Fruit fly (Drosophila melanogaster) whole organism, embryonic: ENCODE measurements around the gene CG8135.

ENCODE experiments used
- Bdp1 ChIP-seq: fragments of 200-800 bp; sonication (Bioruptor generic); optimal IDR thresholded peaks from 3 replicates; lab custom pipeline; 2016; ENCODE audit warnings: missing biosample characterization, missing genetic modification characterization
- CG10431 ChIP-seq: fragments of 200-800 bp; sonication (Bioruptor generic); optimal IDR thresholded peaks from 3 replicates; lab custom pipeline; 2018; ENCODE audit warnings: missing biosample characterization, mild to moderate bottlenecking, missing genetic modification characterization
- CG11723 ChIP-seq: fragments of 200-800 bp; sonication (Bioruptor generic); optimal IDR thresholded peaks from 2 replicates; lab custom pipeline; 2017; ENCODE audit warnings: missing biosample characterization, mild to moderate bottlenecking, missing genetic modification characterization
- CG15073 ChIP-seq: fragments of 200-800 bp; sonication (Bioruptor generic); optimal IDR thresholded peaks from 2 replicates; lab custom pipeline; 2016; ENCODE audit warnings: missing biosample characterization, missing genetic modification characterization
- CG1602 ChIP-seq: fragments of 200-800 bp; sonication (Bioruptor generic); optimal IDR thresholded peaks from 3 replicates; lab custom pipeline; 2016; ENCODE audit warnings: missing biosample characterization, missing genetic modification characterization
- CG17186 ChIP-seq: fragments of 200-800 bp; sonication (Bioruptor generic); optimal IDR thresholded peaks from 3 replicates; lab custom pipeline; 2017; ENCODE audit warnings: missing biosample characterization, missing genetic modification reagents, missing genetic modification characterization
- CG18764 ChIP-seq: fragments of 200-800 bp; sonication (Bioruptor generic); optimal IDR thresholded peaks from 3 replicates; lab custom pipeline; 2016; ENCODE audit warnings: missing biosample characterization, missing genetic modification characterization
- CG30403 ChIP-seq: fragments of 200-800 bp; sonication (Bioruptor generic); optimal IDR thresholded peaks from 3 replicates; lab custom pipeline; 2016; ENCODE audit warnings: missing biosample characterization, missing genetic modification characterization
- CG33557 ChIP-seq: fragments of 200-800 bp; sonication (Bioruptor generic); optimal IDR thresholded peaks from 2 replicates; lab custom pipeline; 2019; ENCODE audit warnings: missing biosample characterization, mild to moderate bottlenecking, missing genetic modification characterization, moderate library complexity
- CG34376 ChIP-seq: fragments of 200-800 bp; sonication (Bioruptor generic); optimal IDR thresholded peaks from 2 replicates; lab custom pipeline; 2018; ENCODE audit warnings: missing biosample characterization, mild to moderate bottlenecking, missing genetic modification characterization
- CG3847 ChIP-seq: fragments of 200-800 bp; sonication (Bioruptor generic); IDR thresholded peaks from 2 replicates; pipeline ENCODE4 v1.3.6; 2022; ENCODE audit warnings: missing biosample characterization, missing genetic modification characterization
- CG5245 ChIP-seq: fragments of 200-800 bp; sonication (Bioruptor generic); optimal IDR thresholded peaks from 3 replicates; lab custom pipeline; 2016; ENCODE audit warnings: missing biosample characterization, missing genetic modification characterization
- CG6654 ChIP-seq: fragments of 200-800 bp; sonication (Bioruptor generic); optimal IDR thresholded peaks from 2 replicates; lab custom pipeline; 2017; ENCODE audit warnings: missing biosample characterization, mild to moderate bottlenecking, missing genetic modification characterization
- CG6854 ChIP-seq: fragments of 200-800 bp; sonication (Bioruptor generic); optimal IDR thresholded peaks from 3 replicates; lab custom pipeline; 2017; ENCODE audit warnings: missing biosample characterization, mild to moderate bottlenecking, missing genetic modification characterization
- CG7745 ChIP-seq: fragments of 200-800 bp; sonication (Bioruptor generic); optimal IDR thresholded peaks from 2 replicates; lab custom pipeline; 2018; ENCODE audit warnings: missing biosample characterization, mild to moderate bottlenecking, missing genetic modification characterization, moderate library complexity
- CG7963 ChIP-seq: fragments of 200-800 bp; sonication (Bioruptor generic); IDR thresholded peaks from 3 replicates; pipeline ENCODE4 v1.3.6; 2022; ENCODE audit warnings: missing biosample characterization, missing genetic modification characterization; ENCODE audit not compliant: partially characterized antibody
- CG9437 ChIP-seq: fragments of 200-800 bp; sonication (Bioruptor generic); optimal IDR thresholded peaks from 2 replicates; lab custom pipeline; 2018; ENCODE audit warnings: missing biosample characterization, mild to moderate bottlenecking, missing genetic modification characterization
- CHES-1-like ChIP-seq: fragments of 200-800 bp; sonication (Bioruptor generic); optimal IDR thresholded peaks from 2 replicates; lab custom pipeline; 2016; ENCODE audit warnings: missing biosample characterization, missing genetic modification characterization
- CTCF ChIP-seq: fragments of 200-800 bp; sonication (Bioruptor generic); optimal IDR thresholded peaks from 2 replicates; lab custom pipeline; 2017; ENCODE audit warnings: missing biosample characterization, mild to moderate bottlenecking, missing genetic modification characterization, moderate library complexity
- Camta ChIP-seq: fragments of 200-800 bp; sonication (Bioruptor generic); optimal IDR thresholded peaks from 2 replicates; lab custom pipeline; 2016; ENCODE audit warnings: missing biosample characterization, missing genetic modification characterization
- CkIIα-i1 ChIP-seq: fragments of 200-800 bp; sonication (Bioruptor generic); IDR thresholded peaks from 2 replicates; pipeline ENCODE4 v1.3.6; 2022; ENCODE audit warnings: missing biosample characterization, missing genetic modification characterization
- CoRest ChIP-seq: fragments of 200-800 bp; sonication (Bioruptor generic); optimal IDR thresholded peaks from 3 replicates; lab custom pipeline; 2018; ENCODE audit warnings: missing biosample characterization, mild to moderate bottlenecking, missing genetic modification characterization, moderate library complexity
- E2f1 ChIP-seq: fragments of 200-800 bp; sonication (Bioruptor generic); IDR thresholded peaks from 2 replicates; pipeline ENCODE4 v1.3.6; 2022; ENCODE audit warnings: missing biosample characterization, missing genetic modification characterization
- HLH4C ChIP-seq: fragments of 200-800 bp; sonication (Bioruptor generic); IDR thresholded peaks from 3 replicates; pipeline ENCODE4 v1.3.6; 2022; ENCODE audit warnings: missing biosample characterization, missing genetic modification characterization; ENCODE audit not compliant: partially characterized antibody
- HmgZ ChIP-seq: fragments of 200-800 bp; sonication (Bioruptor generic); optimal IDR thresholded peaks from 2 replicates; lab custom pipeline; 2018; ENCODE audit warnings: missing biosample characterization, mild to moderate bottlenecking, missing genetic modification characterization
- Hr51 ChIP-seq, 2 experiments: fragments of 200-800 bp; sonication (Bioruptor generic); optimal IDR thresholded peaks; 2 replicates in 1 of 2; 3 replicates in 1 of 2; lab custom pipeline; 2016 to 2018; ENCODE audit warnings: missing biosample characterization in 2 of 2, missing genetic modification characterization in 2 of 2, mild to moderate bottlenecking in 1 of 2, moderate library complexity in 1 of 2
- Mes4 ChIP-seq: fragments of 200-800 bp; sonication (Bioruptor generic); optimal IDR thresholded peaks from 2 replicates; lab custom pipeline; 2016; ENCODE audit warnings: missing biosample characterization, missing genetic modification characterization
- NK7.1 ChIP-seq: fragments of 200-800 bp; sonication (Bioruptor generic); optimal IDR thresholded peaks from 3 replicates; lab custom pipeline; 2016; ENCODE audit warnings: missing biosample characterization, missing genetic modification characterization
- Nf-YB ChIP-seq: fragments of 200-800 bp; sonication (Bioruptor generic); optimal IDR thresholded peaks from 3 replicates; lab custom pipeline; 2019; ENCODE audit warnings: missing biosample characterization, mild to moderate bottlenecking, missing genetic modification characterization, moderate library complexity
- Poxn ChIP-seq: fragments of 200-800 bp; sonication (Bioruptor generic); IDR thresholded peaks from 2 replicates; pipeline ENCODE4 v1.3.6; 2022; ENCODE audit warnings: missing biosample characterization, missing genetic modification characterization
- aop ChIP-seq: fragments of 200-800 bp; sonication (Bioruptor generic); IDR thresholded peaks from 2 replicates; pipeline ENCODE4 v1.3.6; 2022; ENCODE audit warnings: missing biosample characterization, missing genetic modification characterization
- ash1 ChIP-seq: fragments of 200-800 bp; sonication (Bioruptor generic); optimal IDR thresholded peaks from 2 replicates; lab custom pipeline; 2018; ENCODE audit warnings: missing biosample characterization, mild to moderate bottlenecking, missing genetic modification characterization
- btn ChIP-seq: fragments of 200-800 bp; sonication (Bioruptor generic); optimal IDR thresholded peaks from 2 replicates; lab custom pipeline; 2016; ENCODE audit warnings: missing biosample characterization, missing genetic modification characterization
- cwo ChIP-seq: fragments of 200-800 bp; sonication (Bioruptor generic); optimal IDR thresholded peaks from 3 replicates; lab custom pipeline; 2017; ENCODE audit warnings: missing biosample characterization, missing genetic modification characterization, mild to moderate bottlenecking, moderate library complexity, missing genetic modification reagents
- dimm ChIP-seq: fragments of 200-800 bp; sonication (Bioruptor generic); IDR thresholded peaks from 2 replicates; pipeline ENCODE4 v1.3.6; 2022; ENCODE audit warnings: missing biosample characterization, missing genetic modification characterization
- dm ChIP-seq: fragments of 200-800 bp; sonication (Bioruptor generic); optimal IDR thresholded peaks from 3 replicates; lab custom pipeline; 2016; ENCODE audit warnings: missing biosample characterization, missing genetic modification characterization
- fd102C ChIP-seq: fragments of 200-800 bp; sonication (Bioruptor generic); optimal IDR thresholded peaks from 2 replicates; lab custom pipeline; 2018; ENCODE audit warnings: missing biosample characterization, mild to moderate bottlenecking, missing genetic modification characterization, moderate library complexity
- gt ChIP-seq: fragments of 200-800 bp; sonication (Bioruptor generic); IDR thresholded peaks from 2 replicates; pipeline ENCODE4 v1.3.6; 2022; ENCODE audit warnings: missing biosample characterization, missing genetic modification characterization
- lab ChIP-seq: fragments of 200-800 bp; sonication (Bioruptor generic); optimal IDR thresholded peaks from 3 replicates; lab custom pipeline; 2017; ENCODE audit warnings: missing biosample characterization, missing genetic modification characterization, mild to moderate bottlenecking, moderate library complexity, missing genetic modification reagents
- nom ChIP-seq: fragments of 200-800 bp; sonication (Bioruptor generic); optimal IDR thresholded peaks from 2 replicates; lab custom pipeline; 2017; ENCODE audit warnings: missing biosample characterization, missing genetic modification characterization, mild to moderate bottlenecking, moderate library complexity, missing genetic modification reagents
- otp ChIP-seq: fragments of 200-800 bp; sonication (Bioruptor generic); IDR thresholded peaks from 3 replicates; pipeline ENCODE4, ENCODE4 v1.3.6; 2022; ENCODE audit warnings: missing biosample characterization, missing genetic modification characterization
- pfk ChIP-seq: fragments of 200-800 bp; sonication (Bioruptor generic); optimal IDR thresholded peaks from 2 replicates; lab custom pipeline; 2018; ENCODE audit warnings: missing biosample characterization, mild to moderate bottlenecking, missing genetic modification characterization, moderate library complexity
- rib ChIP-seq: fragments of 200-800 bp; sonication (Bioruptor generic); IDR thresholded peaks from 2 replicates; pipeline ENCODE4 v1.3.6; 2022; ENCODE audit warnings: missing biosample characterization, missing genetic modification characterization
- scrt ChIP-seq: fragments of 200-800 bp; sonication (Bioruptor generic); optimal IDR thresholded peaks from 2 replicates; lab custom pipeline; 2018; ENCODE audit warnings: missing biosample characterization, mild to moderate bottlenecking, missing genetic modification characterization, moderate library complexity
- sd ChIP-seq: fragments of 200-800 bp; sonication (Bioruptor generic); optimal IDR thresholded peaks from 3 replicates; lab custom pipeline; 2018; ENCODE audit warnings: missing biosample characterization, mild to moderate bottlenecking, missing genetic modification characterization, moderate library complexity
- stwl ChIP-seq: fragments of 200-800 bp; sonication (Bioruptor generic); optimal IDR thresholded peaks from 3 replicates; lab custom pipeline; 2018; ENCODE audit warnings: missing biosample characterization, mild to moderate bottlenecking, missing genetic modification characterization, moderate library complexity
- sug ChIP-seq: fragments of 200-800 bp; optimal IDR thresholded peaks from 2 replicates; lab custom pipeline; 2019; ENCODE audit warnings: missing biosample characterization, mild to moderate bottlenecking, missing genetic modification characterization, moderate library complexity
- vnd ChIP-seq: fragments of 200-800 bp; sonication (Bioruptor generic); IDR thresholded peaks from 3 replicates; pipeline ENCODE4 v1.3.6; 2022; ENCODE audit warnings: missing biosample characterization, missing genetic modification characterization; ENCODE audit not compliant: partially characterized antibody
- zfh1 ChIP-seq: fragments of 200-800 bp; sonication (Bioruptor generic); IDR thresholded peaks from 3 replicates; pipeline ENCODE4 v1.3.6; 2022; ENCODE audit warnings: missing biosample characterization, missing genetic modification characterization

The CG8135 gene

dm6 chr3R:9394385-9395042, 9.7 kb upstream of the CG8135 start, which contains the start of gene FER (continued):
- TF ChIP-seq aop (GFP tag; lab: Robert Waterston, UW) (peak; percentile 59; the same call in 1 of the 2 replicates), dimm (GFP tag; lab: Robert Waterston, UW) (no peak), CG11723 (peak; percentile 24), Camta (peak; percentile 12), CG7963 (GFP tag; lab: Robert Waterston, UW) (0 out of 3 replicates have a peak, but pooled peaks have one; percentile 10), scrt (peak; percentile 57), CG10431 (GFP tag; lab: Kevin White, UChicago) (no peak), nom (peak; percentile 79), CG30403 (GFP tag; lab: Kevin White, UChicago) (no peak), CG18764 (GFP tag; lab: Kevin White, UChicago) (no peak), vnd (GFP tag; lab: Robert Waterston, UW) (peak; percentile 47; the same call in 1 of the 3 replicates), CG6654 (no peak), Bdp1 (GFP tag; lab: Kevin White, UChicago) (no peak), sd (tag; lab: Kevin White, UChicago) (peak; percentile 34), CG5245 (GFP tag; lab: Kevin White, UChicago) (no peak), fd102C (GFP tag; lab: Kevin White, UChicago) (no peak), E2f1 (GFP tag; lab: Robert Waterston, UW) (peak; percentile 30; the same call in 1 of the 2 replicates), CG7745 (tag; lab: Kevin White, UChicago) (no peak), rib (GFP tag; lab: Robert Waterston, UW) (peak; percentile 81), CG33557 (GFP tag; lab: Kevin White, UChicago) (peak; percentile 21), HLH4C (peak; percentile 54; the same call in 2 of the 3 replicates), btn (GFP tag; lab: Kevin White, UChicago) (no peak), Nf-YB (GFP tag; lab: Kevin White, UChicago) (peak; percentile 43), zfh1 (GFP tag; lab: Robert Waterston, UW) (peak; percentile 59; the same call in 1 of the 3 replicates), lab (peak; percentile 62), CkIIα-i1 (no peak), CG17186 (GFP tag; lab: Kevin White, UChicago) (no peak), stwl (tag; lab: Kevin White, UChicago) (no peak), Hr51 (GFP tag; optimal IDR thresholded peaks at IDR 0.05; lab: Kevin White, UChicago) (peak in 1 of 2 experiments; percentile 24), sug (tag; lab: Kevin White, UChicago) (peak; percentile 39), pfk (GFP tag; lab: Kevin White, UChicago) (peak; percentile 57), CTCF (no peak), CG3847 (no peak), otp (GFP tag; lab: Robert Waterston, UW) (peak; percentile 57; the same call in 2 of the 3 replicates), HmgZ (tag; lab: Kevin White, UChicago) (peak; percentile 63), Poxn (GFP tag; lab: Robert Waterston, UW) (no peak), CoRest (tag; lab: Kevin White, UChicago) (no peak), CG9437 (no peak), CG34376 (GFP tag; lab: Kevin White, UChicago) (peak; percentile 76), CG15073 (no peak), dm (GFP tag; lab: Kevin White, UChicago) (no peak), CG1602 (peak; percentile 47), Mes4 (GFP tag; lab: Kevin White, UChicago) (peak; percentile 26), cwo (peak; percentile 9), gt (GFP tag; lab: Robert Waterston, UW) (no peak), CHES-1-like (GFP tag; lab: Kevin White, UChicago) (peak; percentile 53), CG6854 (GFP tag; lab: Kevin White, UChicago) (peak; percentile 69), NK7.1 (GFP tag; lab: Kevin White, UChicago) (peak; percentile 5), ash1 (peak; percentile 61)
